Worm (Caenorhabditis elegans): ENCODE data around the gene cwc-15.

Gene cwc-15

ce11 chrV:16024300-16024699 is 1.1 kb downstream of the cwc-15 start, which contains the start of gene T10C6.6 (continued):
- TF ChIP-seq ekl-4 (GFP tag; IDR thresholded peaks at IDR 0.05) (peak; percentile 54; the same call in 1 of the 2 replicates), ceh-100 (GFP tag; IDR thresholded peaks at IDR 0.05) (no peak), tbp1 (GFP tag; optimal IDR thresholded peaks at IDR 0.05) (no peak), mes-4 (tag; optimal IDR thresholded peaks at IDR 0.05) (no peak), ama-1 (optimal IDR thresholded peaks at IDR 0.05) (no peak), ama-1 (GFP tag; optimal IDR thresholded peaks at IDR 0.05) (no peak), xnd-1 (tag; optimal IDR thresholded peaks at IDR 0.05) (peak; percentile 79), lin-35 (GFP tag; optimal IDR thresholded peaks at IDR 0.05) (no peak), aptf-2 (GFP tag; conservative IDR thresholded peaks at IDR 0.05) (no peak), ceh-27 (GFP tag; optimal IDR thresholded peaks at IDR 0.05) (no peak), pha-4 (tag; optimal IDR thresholded peaks at IDR 0.05) (no peak), ceh-91 (GFP tag; IDR thresholded peaks at IDR 0.05) (no peak), ceh-79 (tag; optimal IDR thresholded peaks at IDR 0.05) (peak; percentile 38), zfh-2 (GFP tag; conservative IDR thresholded peaks at IDR 0.05) (no peak), zim-3 (tag; optimal IDR thresholded peaks at IDR 0.05) (no peak), tlf-1 (GFP tag; optimal IDR thresholded peaks at IDR 0.05) (no peak), mxl-1 (tag; optimal IDR thresholded peaks at IDR 0.05) (no peak), madf-10 (tag; optimal IDR thresholded peaks at IDR 0.05) (no peak), Y79H2A.3 (GFP tag; conservative IDR thresholded peaks at IDR 0.05) (no peak), unc-62 (GFP tag; optimal IDR thresholded peaks at IDR 0.05) (no peak), nfya-2 (GFP tag; IDR thresholded peaks at IDR 0.05) (no peak), sdz-38 (tag; optimal IDR thresholded peaks at IDR 0.05) (no peak), bed-1 (GFP tag; IDR thresholded peaks at IDR 0.05) (no peak), pbrm-1 (GFP tag; IDR thresholded peaks at IDR 0.05) (no peak), C06A6.2 (GFP tag; conservative IDR thresholded peaks at IDR 0.05) (no peak), nfyb-1 (GFP tag; IDR thresholded peaks at IDR 0.05) (no peak), snpc-1.1 (tag; optimal IDR thresholded peaks at IDR 0.05; ENCODE audit: insufficient read depth) (no peak), fkh-3 (tag; optimal IDR thresholded peaks at IDR 0.05) (no peak), F22D6.2 (tag; optimal IDR thresholded peaks at IDR 0.05) (no peak), F33H1.4 (GFP tag; IDR thresholded peaks at IDR 0.05) (peak; percentile 84), nhr-90 (tag; optimal IDR thresholded peaks at IDR 0.05) (no peak), dox-1 (GFP tag; IDR thresholded peaks at IDR 0.05) (no peak), snpc-4 (GFP tag; optimal IDR thresholded peaks at IDR 0.05) (no peak), snpc-4 (tag; optimal IDR thresholded peaks at IDR 0.05) (peak in 2 of 4 experiments; percentile 24 to 35), lsy-27 (tag; optimal IDR thresholded peaks at IDR 0.05; ENCODE audit: borderline replicate concordance, insufficient read depth) (no peak), madf-6 (GFP tag; IDR thresholded peaks at IDR 0.05) (peak; percentile 81)

DNA sequence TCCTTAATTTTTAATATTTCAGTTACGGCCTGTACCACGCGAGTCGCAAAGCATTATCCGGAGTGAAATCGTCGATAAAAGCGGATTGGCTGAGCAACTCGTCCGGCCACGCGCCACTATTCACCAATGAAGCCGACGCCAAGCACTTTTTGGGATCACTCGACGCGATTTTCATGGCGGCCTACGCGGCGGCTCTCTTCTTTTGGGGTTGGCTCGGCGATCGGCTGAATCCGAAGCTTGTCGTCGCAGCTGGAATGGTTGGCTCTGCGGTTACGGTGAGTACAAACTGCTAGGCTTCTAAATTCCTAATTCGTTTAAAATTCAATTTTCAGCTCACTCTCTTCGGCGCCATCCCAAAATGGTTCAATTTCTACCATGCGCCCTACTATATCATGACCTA is 1.8 kb downstream of the cwc-15 start:
- TF ChIP-seq zfh-2 (GFP tag; conservative IDR thresholded peaks at IDR 0.05), result peak; percentile 51
- no peak for TF ChIP-seq Y95B8A.8 (GFP tag; IDR thresholded peaks at IDR 0.05)

- TF ChIP-seq aptf-2 (GFP tag; conservative IDR thresholded peaks at IDR 0.05) (peak; percentile 92), cebp-2 (GFP tag; IDR thresholded peaks at IDR 0.05) (no peak)
Observed at ce11 chrV:16029237-16029636, 6.1 kb downstream of the cwc-15 start.
